Worm (Caenorhabditis elegans) whole organism, young adult: ENCODE measurements around the gene ttr-41.

ENCODE experiments used
- Y79H2A.3 ChIP-seq: fragments of 200-800 bp; sonication (Bioruptor generic); conservative IDR thresholded peaks from 2 replicates; pipeline ENCODE4 v1.3.6; 2022; ENCODE audit warnings: missing genetic modification reagents, missing genetic modification characterization, missing compliant biosample characterization
- egl-44 ChIP-seq: fragments of 200-800 bp; sonication (Bioruptor generic); IDR thresholded peaks from 2 replicates; pipeline ENCODE4 v1.3.6; 2022; ENCODE audit warnings: missing genetic modification reagents, missing genetic modification characterization, missing compliant biosample characterization
- lag-1 ChIP-seq: fragments of 200-800 bp; sonication (Bioruptor generic); IDR thresholded peaks from 2 replicates; pipeline ENCODE4 v1.3.6; 2022; ENCODE audit warnings: missing genetic modification reagents, missing genetic modification characterization, missing compliant biosample characterization
- mxl-1 ChIP-seq: sonication (generic microtip); optimal IDR thresholded peaks from 2 replicates; lab custom pipeline; 2016; ENCODE audit warnings: missing genetic modification characterization, missing compliant biosample characterization
- rcor-1 ChIP-seq: fragments of 200-800 bp; sonication (Bioruptor generic); IDR thresholded peaks from 2 replicates; pipeline ENCODE4 v1.3.6; 2022; ENCODE audit warnings: missing genetic modification reagents, missing genetic modification characterization, missing compliant biosample characterization

ce11 chrII:4747063-4747462, 19.4 kb upstream of the ttr-41 start:
- TF ChIP-seq lag-1 (GFP tag; lab: Robert Waterston, UW) (no peak), rcor-1 (GFP tag; lab: Robert Waterston, UW) (no peak), Y79H2A.3 (GFP tag; lab: Robert Waterston, UW) (no peak), egl-44 (no peak), mxl-1 (tag; lab: Kevin White, UChicago) (no peak)
